Worm (Caenorhabditis elegans) whole organism, L4 larva: ENCODE results near the gene lias-1.

Source experiments
- ZK546.5 ChIP-seq, 2 experiments: sonication (generic microtip); optimal IDR thresholded peaks; 2 replicates each; lab custom pipeline; 2017; ENCODE audit warnings: missing biosample characterization in 2 of 2, missing genetic modification characterization in 2 of 2
- ceh-62 ChIP-seq: sonication (generic microtip); optimal IDR thresholded peaks from 2 replicates; lab custom pipeline; 2017; ENCODE audit warnings: missing biosample characterization, missing genetic modification characterization
- ceh-82 ChIP-seq: sonication (generic microtip); optimal IDR thresholded peaks from 2 replicates; lab custom pipeline; 2017; ENCODE audit warnings: missing biosample characterization, missing genetic modification characterization
- fkh-10 ChIP-seq: fragments of 150-350 bp; optimal IDR thresholded peaks from 2 replicates; lab custom pipeline; 2014; ENCODE audit warnings: missing biosample characterization, missing genetic modification reagents, missing genetic modification characterization
- lin-15B ChIP-seq: fragments of 150-350 bp; sonication (generic microtip); optimal IDR thresholded peaks from 3 replicates; lab custom pipeline; 2014; ENCODE audit warnings: missing biosample characterization, missing genetic modification characterization
- lin-38 ChIP-seq: fragments of 200-800 bp; sonication (Bioruptor generic); IDR thresholded peaks from 2 replicates; pipeline ENCODE4 v1.3.6; 2022; ENCODE audit warnings: missing genetic modification reagents, missing genetic modification characterization, missing compliant biosample characterization

ce11 chrIII:3461403-3461802, 43.5 kb downstream of the lias-1 start, which contains the start of gene pph-6:
- TF ChIP-seq ceh-62 (tag; lab: Kevin White, UChicago), result no peak
- TF ChIP-seq ZK546.5 (tag; optimal IDR thresholded peaks at IDR 0.05; lab: Kevin White, UChicago), result no peak
- TF ChIP-seq lin-38 (GFP tag; lab: Robert Waterston, UW), result no peak
- TF ChIP-seq fkh-10, result no peak
- TF ChIP-seq lin-15B, result no peak
- no peak for TF ChIP-seq ceh-82 (tag; lab: Kevin White, UChicago)
